Worm (Caenorhabditis elegans) whole organism, midembryonic: Measurements from ENCODE around the gene R102.6.

Experiments
- T22C8.4 ChIP-seq: fragments of 200-800 bp; sonication (Bioruptor generic); IDR thresholded peaks from 2 replicates; pipeline ENCODE4 v1.3.6; 2022; ENCODE audit warnings: missing genetic modification characterization, missing compliant biosample characterization
- ref-1 ChIP-seq: fragments of 200-800 bp; sonication (Bioruptor generic); conservative IDR thresholded peaks from 2 replicates; pipeline ENCODE4 v1.3.6; 2022; ENCODE audit warnings: missing genetic modification reagents, missing genetic modification characterization, missing compliant biosample characterization
- tab-1 ChIP-seq: fragments of 200-800 bp; sonication (Bioruptor generic); IDR thresholded peaks from 2 replicates; pipeline ENCODE4 v1.3.6; 2022; ENCODE audit warnings: missing genetic modification characterization, missing compliant biosample characterization

ce11 chrIV:10668561-10668960, 37.4 kb downstream of the R102.6 start:
- TF ChIP-seq tab-1 (GFP tag; lab: Robert Waterston, UW) (no peak), T22C8.4 (GFP tag; lab: Robert Waterston, UW) (no peak), ref-1 (GFP tag; lab: Robert Waterston, UW) (no peak)
